Worm (Caenorhabditis elegans): ENCODE results near the gene K07C11.10.

Gene K07C11.10

ce11 chrV:8190016-8190415 is 36.7 kb downstream of the K07C11.10 start, which contains the start of gene F20D6.12:
TSS of gene F20D6.12 (minus strand) at chrV:8190116.
- TF ChIP-seq ekl-4 (GFP tag; IDR thresholded peaks at IDR 0.05) (no peak), Y53F4B.3 (GFP tag; IDR thresholded peaks at IDR 0.05) (no peak), tbp1 (GFP tag; optimal IDR thresholded peaks at IDR 0.05) (no peak), nhr-179 (tag; optimal IDR thresholded peaks at IDR 0.05) (no peak), Y56A3A.18 (GFP tag; IDR thresholded peaks at IDR 0.05) (no peak), nhr-80 (tag; optimal IDR thresholded peaks at IDR 0.05) (no peak), him-1 (tag; optimal IDR thresholded peaks at IDR 0.05) (no peak), F52B5.7 (tag; optimal IDR thresholded peaks at IDR 0.05) (no peak), chd-7 (tag; optimal IDR thresholded peaks at IDR 0.05) (no peak), dpl-1 (GFP tag; optimal IDR thresholded peaks at IDR 0.05) (no peak), aptf-3 (GFP tag; IDR thresholded peaks at IDR 0.05) (no peak), B0019.2 (GFP tag; conservative IDR thresholded peaks at IDR 0.05) (no peak), egl-44 (GFP tag; IDR thresholded peaks at IDR 0.05) (no peak), ztf-6 (GFP tag; IDR thresholded peaks at IDR 0.05) (no peak), repo-1 (tag; optimal IDR thresholded peaks at IDR 0.05) (no peak), somi-1 (GFP tag; optimal IDR thresholded peaks at IDR 0.05) (no peak), unc-130 (GFP tag; optimal IDR thresholded peaks at IDR 0.05) (no peak), lsy-27 (tag; optimal IDR thresholded peaks at IDR 0.05; ENCODE audit: borderline replicate concordance, insufficient read depth) (no peak), ztf-25 (GFP tag; IDR thresholded peaks at IDR 0.05) (no peak)

- TF ChIP-seq nfyb-1 (GFP tag; IDR thresholded peaks at IDR 0.05) (no peak), ccch-3 (GFP tag; optimal IDR thresholded peaks at IDR 0.05) (no peak), snpc-1.3 (tag; optimal IDR thresholded peaks at IDR 0.05; ENCODE audit: insufficient read depth) (no peak), unc-62 (GFP tag; optimal IDR thresholded peaks at IDR 0.05) (no peak), nhr-27 (tag; optimal IDR thresholded peaks at IDR 0.05) (no peak), mxl-1 (tag; optimal IDR thresholded peaks at IDR 0.05) (no peak), lin-26 (GFP tag; IDR thresholded peaks at IDR 0.05) (no peak), egrh-3 (GFP tag; IDR thresholded peaks at IDR 0.05) (no peak), attf-6 (GFP tag; IDR thresholded peaks at IDR 0.05) (no peak), dpl-1 (GFP tag; optimal IDR thresholded peaks at IDR 0.05) (no peak), B0336.3 (GFP tag; IDR thresholded peaks at IDR 0.05) (no peak), egl-18 (GFP tag; IDR thresholded peaks at IDR 0.05) (no peak), ztf-22 (GFP tag; optimal IDR thresholded peaks at IDR 0.05) (no peak), ets-4 (GFP tag; optimal IDR thresholded peaks at IDR 0.05) (no peak), snpc-1.1 (tag; optimal IDR thresholded peaks at IDR 0.05; ENCODE audit: insufficient read depth) (no peak), F57C9.4 (tag; optimal IDR thresholded peaks at IDR 0.05) (no peak), ceh-91 (GFP tag; IDR thresholded peaks at IDR 0.05) (no peak), pbrm-1 (GFP tag; IDR thresholded peaks at IDR 0.05) (no peak)
Observed at ce11 chrV:8188421-8188820, 38.3 kb downstream of the K07C11.10 start, which contains the start of gene F20D6.15. TSS of gene F20D6.15 (minus strand) at chrV:8188467.

DNA sequence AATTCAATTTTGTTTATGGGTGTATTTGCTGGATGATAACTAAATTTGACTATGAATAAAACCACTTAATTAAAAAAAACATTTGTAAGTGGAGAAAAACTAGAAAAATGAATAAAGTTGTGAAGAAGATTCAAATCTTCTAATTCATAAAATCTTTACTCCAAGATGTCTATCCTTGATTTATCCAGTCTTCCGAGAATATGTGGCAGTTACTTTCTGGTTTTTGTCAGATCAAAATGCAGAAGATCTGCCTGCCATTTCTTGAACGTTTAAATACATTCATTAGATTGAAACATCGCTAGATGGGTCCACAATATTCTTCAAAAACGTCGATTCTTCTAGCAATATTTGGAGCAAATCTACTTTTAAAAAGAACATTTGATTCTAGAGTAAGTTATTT is 41.0 kb downstream of the K07C11.10 start, which contains the start of gene F20D6.2:
Gene F20D6.2, plus strand, starts transcription at position 301 of the 400 bp plus-strand sequence.
- no peak for TF ChIP-seq sdz-38 (tag; optimal IDR thresholded peaks at IDR 0.05)
- TF ChIP-seq fkh-3 (tag; optimal IDR thresholded peaks at IDR 0.05) = no peak
- no peak for TF ChIP-seq lsy-27 (tag; optimal IDR thresholded peaks at IDR 0.05; ENCODE audit: borderline replicate concordance, insufficient read depth)
- TF ChIP-seq nhr-27 (tag; optimal IDR thresholded peaks at IDR 0.05) = no peak
- no peak for TF ChIP-seq F49E8.2 (tag; optimal IDR thresholded peaks at IDR 0.05; ENCODE audit: insufficient read depth)
- no peak for TF ChIP-seq mcd-1 (GFP tag; IDR thresholded peaks at IDR 0.05)
- TF ChIP-seq Y53G8AR.9 (GFP tag; conservative IDR thresholded peaks at IDR 0.05) = no peak
- TF ChIP-seq lir-1 (GFP tag; conservative IDR thresholded peaks at IDR 0.05) = no peak
- TF ChIP-seq B0336.3 (GFP tag; IDR thresholded peaks at IDR 0.05) = no peak
- no peak for TF ChIP-seq ztf-25 (GFP tag; IDR thresholded peaks at IDR 0.05)
- TF ChIP-seq ceh-40 (GFP tag; IDR thresholded peaks at IDR 0.05) = no peak
- no peak for TF ChIP-seq T07F8.4 (tag; optimal IDR thresholded peaks at IDR 0.05)
- no peak for TF ChIP-seq ceh-91 (GFP tag; IDR thresholded peaks at IDR 0.05)
- TF ChIP-seq ceh-100 (GFP tag; IDR thresholded peaks at IDR 0.05) = no peak

Measured in whole organism, young adult.